Fruit fly (Drosophila melanogaster): ENCODE results near the gene mew.
A peak's percentile ranks its signal among the peaks of the same experiment; 100 is the strongest.

mew gene

dm6 chrX:13258757-13259067 is 422 bp upstream of the mew start, which contains the start of gene comt (continued):
- no peak for TF ChIP-seq disco-r (GFP tag; optimal IDR thresholded peaks at IDR 0.05)
- TF ChIP-seq Hey (tag; optimal IDR thresholded peaks at IDR 0.05): no peak
- 0 out of 2 replicates have a peak, but pooled peaks have one; percentile 17 for TF ChIP-seq seq (GFP tag; IDR thresholded peaks at IDR 0.05)
- no peak for TF ChIP-seq rib (GFP tag; IDR thresholded peaks at IDR 0.05)
- no peak for TF ChIP-seq psq (GFP tag; optimal IDR thresholded peaks at IDR 0.05)
- TF ChIP-seq CG10959 (GFP tag; IDR thresholded peaks at IDR 0.05): no peak
- TF ChIP-seq CG12104 (GFP tag; optimal IDR thresholded peaks at IDR 0.05): peak; percentile 51
- no peak for TF ChIP-seq tna (GFP tag; IDR thresholded peaks at IDR 0.05; ENCODE audit: partially characterized antibody)
- TF ChIP-seq CG7271 (tag; optimal IDR thresholded peaks at IDR 0.05): peak; percentile 38
- no peak for TF ChIP-seq lab (GFP tag; optimal IDR thresholded peaks at IDR 0.05)
- TF ChIP-seq gsb-n (tag; optimal IDR thresholded peaks at IDR 0.05): no peak
- TF ChIP-seq CG12942 (GFP tag; optimal IDR thresholded peaks at IDR 0.05): no peak
- no peak for TF ChIP-seq CG4360 (GFP tag; IDR thresholded peaks at IDR 0.05)
- TF ChIP-seq az2 (GFP tag; optimal IDR thresholded peaks at IDR 0.05): peak; percentile 62
- TF ChIP-seq CG3995 (GFP tag; optimal IDR thresholded peaks at IDR 0.05): no peak
- peak; percentile 70 for TF ChIP-seq CG2116 (GFP tag; optimal IDR thresholded peaks at IDR 0.05)
- TF ChIP-seq CG1792 (GFP tag; optimal IDR thresholded peaks at IDR 0.05): no peak
- peak; percentile 72 for TF ChIP-seq CG32532 (GFP tag; IDR thresholded peaks at IDR 0.05)
- TF ChIP-seq CG31441 (GFP tag; IDR thresholded peaks at IDR 0.05): peak; percentile 76
- TF ChIP-seq CG12391 (tag; optimal IDR thresholded peaks at IDR 0.05): peak; percentile 87
- TF ChIP-seq Chrac-16 (GFP tag; optimal IDR thresholded peaks at IDR 0.05): peak; percentile 26
- no peak for TF ChIP-seq CG7357 (GFP tag; IDR thresholded peaks at IDR 0.05)
- TF ChIP-seq NK7.1 (GFP tag; optimal IDR thresholded peaks at IDR 0.05): no peak
- TF ChIP-seq CG10321 (GFP tag; IDR thresholded peaks at IDR 0.05): no peak
- TF ChIP-seq bab2 (GFP tag; optimal IDR thresholded peaks at IDR 0.05): no peak
- TF ChIP-seq Tbp (GFP tag; optimal IDR thresholded peaks at IDR 0.05): no peak
- no peak for TF ChIP-seq Dad (GFP tag; optimal IDR thresholded peaks at IDR 0.05)
- TF ChIP-seq CG17912 (GFP tag; optimal IDR thresholded peaks at IDR 0.05): no peak
- TF ChIP-seq CG6272 (GFP tag; IDR thresholded peaks at IDR 0.05): 0 out of 2 replicates have a peak, but pooled peaks have one; percentile 16
- TF ChIP-seq Atf-2 (GFP tag; optimal IDR thresholded peaks at IDR 0.05): no peak
- no peak for TF ChIP-seq kni (GFP tag; optimal IDR thresholded peaks at IDR 0.05)
- peak; percentile 61 for TF ChIP-seq row (GFP tag; IDR thresholded peaks at IDR 0.05)
- no peak for TF ChIP-seq zfh2 (GFP tag; optimal IDR thresholded peaks at IDR 0.05)
- no peak for TF ChIP-seq danr (GFP tag; IDR thresholded peaks at IDR 0.05)
- peak; percentile 56 for TF ChIP-seq Hr3 (GFP tag; optimal IDR thresholded peaks at IDR 0.05)
- no peak for TF ChIP-seq fd64A (GFP tag; optimal IDR thresholded peaks at IDR 0.05)
- peak; percentile 62 for TF ChIP-seq CG3281 (GFP tag; optimal IDR thresholded peaks at IDR 0.05)
- peak; percentile 43; the same call in 1 of the 2 replicates for TF ChIP-seq H2.0 (GFP tag; IDR thresholded peaks at IDR 0.05)
- peak; percentile 58 for TF ChIP-seq CG10209 (GFP tag; optimal IDR thresholded peaks at IDR 0.05)
- TF ChIP-seq pfk (GFP tag; optimal IDR thresholded peaks at IDR 0.05): no peak
- peak; percentile 32; the same call in 1 of the 2 replicates for TF ChIP-seq CG31224 (GFP tag; IDR thresholded peaks at IDR 0.05)
- peak; percentile 45 for TF ChIP-seq tap (tag; optimal IDR thresholded peaks at IDR 0.05)
- TF ChIP-seq HLH54F (GFP tag; optimal IDR thresholded peaks at IDR 0.05): no peak
- peak; percentile 44 for TF ChIP-seq tio (GFP tag; optimal IDR thresholded peaks at IDR 0.05)
- no peak for TF ChIP-seq CG6854 (GFP tag; optimal IDR thresholded peaks at IDR 0.05)
- TF ChIP-seq lmd (GFP tag; IDR thresholded peaks at IDR 0.05): peak; percentile 19; the same call in 1 of the 2 replicates
- peak; percentile 73 for TF ChIP-seq CG17829 (tag; optimal IDR thresholded peaks at IDR 0.05)
- TF ChIP-seq CG1832 (GFP tag; optimal IDR thresholded peaks at IDR 0.05): no peak
- TF ChIP-seq run (tag; optimal IDR thresholded peaks at IDR 0.05): no peak
- peak; percentile 81; the same call in 2 of the 3 replicates for TF ChIP-seq CG17361 (GFP tag; IDR thresholded peaks at IDR 0.05)
- TF ChIP-seq CG9437 (GFP tag; optimal IDR thresholded peaks at IDR 0.05): peak; percentile 47
- TF ChIP-seq CG3065 (GFP tag; optimal IDR thresholded peaks at IDR 0.05): no peak
- peak; percentile 51 for TF ChIP-seq Xbp1 (GFP tag; optimal IDR thresholded peaks at IDR 0.05)
